Fruit fly (Drosophila melanogaster): ENCODE data around the gene Or30a.

Gene Or30a

dm6 chr2L:9150112-9150511 lies 38.5 kb downstream of the Or30a start:
- no peak for TF ChIP-seq usp (GFP tag; optimal IDR thresholded peaks at IDR 0.05)
- no peak for TF ChIP-seq pan (optimal IDR thresholded peaks at IDR 0.05)
- TF ChIP-seq Dll (optimal IDR thresholded peaks at IDR 0.05), result no peak
- TF ChIP-seq CG8478 (optimal IDR thresholded peaks at IDR 0.05), result no peak
- TF ChIP-seq EcR (GFP tag; optimal IDR thresholded peaks at IDR 0.05), result no peak
- no peak for TF ChIP-seq psq (optimal IDR thresholded peaks at IDR 0.05)

- TF ChIP-seq psq (optimal IDR thresholded peaks at IDR 0.05) (no peak), CG8478 (optimal IDR thresholded peaks at IDR 0.05) (no peak), usp (GFP tag; optimal IDR thresholded peaks at IDR 0.05) (no peak)
Observed at dm6 chr2L:9150805-9151204, 39.2 kb downstream of the Or30a start.

dm6 chr2L:9157770-9158169 lies 46.2 kb downstream of the Or30a start:
- TF ChIP-seq usp (GFP tag; optimal IDR thresholded peaks at IDR 0.05) (no peak), Dll (optimal IDR thresholded peaks at IDR 0.05) (no peak), CG8478 (optimal IDR thresholded peaks at IDR 0.05) (no peak), EcR (GFP tag; optimal IDR thresholded peaks at IDR 0.05) (no peak), psq (optimal IDR thresholded peaks at IDR 0.05) (no peak), pan (optimal IDR thresholded peaks at IDR 0.05) (no peak)

- TF ChIP-seq usp (GFP tag; optimal IDR thresholded peaks at IDR 0.05) (no peak), EcR (GFP tag; optimal IDR thresholded peaks at IDR 0.05) (no peak), Dll (optimal IDR thresholded peaks at IDR 0.05) (no peak), CG8478 (optimal IDR thresholded peaks at IDR 0.05) (no peak), psq (optimal IDR thresholded peaks at IDR 0.05) (no peak), pan (optimal IDR thresholded peaks at IDR 0.05) (no peak)
Observed at dm6 chr2L:9158341-9158740, 46.7 kb downstream of the Or30a start.

- TF ChIP-seq CG8478 (optimal IDR thresholded peaks at IDR 0.05), result no peak
- no peak for TF ChIP-seq EcR (GFP tag; optimal IDR thresholded peaks at IDR 0.05)
- no peak for TF ChIP-seq psq (optimal IDR thresholded peaks at IDR 0.05)
- no peak for TF ChIP-seq pan (optimal IDR thresholded peaks at IDR 0.05)
- TF ChIP-seq usp (GFP tag; optimal IDR thresholded peaks at IDR 0.05), result no peak
- no peak for TF ChIP-seq Dll (optimal IDR thresholded peaks at IDR 0.05)
Observed at dm6 chr2L:9160090-9160489, 48.5 kb downstream of the Or30a start.

Data from whole organism.